Worm (Caenorhabditis elegans): Measurements from ENCODE around the gene sgt-1.

ce11 chrII:4881727-4882126 lies 21.9 kb downstream of the sgt-1 start, which contains the start of gene gst-7:
- TF ChIP-seq ZK546.5 (tag; optimal IDR thresholded peaks at IDR 0.05): no peak
- TF ChIP-seq lin-13 (GFP tag; optimal IDR thresholded peaks at IDR 0.05): no peak
- no peak for TF ChIP-seq aly-2 (tag; optimal IDR thresholded peaks at IDR 0.05)
- TF ChIP-seq lsy-2 (tag; optimal IDR thresholded peaks at IDR 0.05): no peak
- TF ChIP-seq mab-5 (tag; optimal IDR thresholded peaks at IDR 0.05): no peak
- no peak for TF ChIP-seq lin-39 (tag; optimal IDR thresholded peaks at IDR 0.05)

All from whole organism, L2 larva.